Fruit fly (Drosophila melanogaster) whole organism, pupa: ENCODE measurements around the gene Fpgs1.

Experiments
- Ets98B ChIP-seq: fragments of 200-800 bp; sonication (Bioruptor generic); IDR thresholded peaks from 2 replicates; pipeline ENCODE4 v1.3.6; 2022; ENCODE audit warnings: missing biosample characterization, missing genetic modification characterization
- Pif1B ChIP-seq: fragments of 200-800 bp; sonication (Bioruptor generic); optimal IDR thresholded peaks from 3 replicates; lab custom pipeline; 2016; ENCODE audit warnings: missing biosample characterization, missing genetic modification characterization
- fd96Ca ChIP-seq: fragments of 200-800 bp; sonication (Bioruptor generic); IDR thresholded peaks from 3 replicates; pipeline ENCODE4 v1.3.6; 2022; ENCODE audit warnings: missing biosample characterization, missing genetic modification characterization

- no peak for TF ChIP-seq Pif1B (GFP tag; lab: Kevin White, UChicago)
- no peak for TF ChIP-seq fd96Ca
- TF ChIP-seq Ets98B (GFP tag; lab: Robert Waterston, UW) = no peak
Measured at dm6 chrX:12581894-12582293, 29.8 kb upstream of the Fpgs1 start.
